Worm (Caenorhabditis elegans): ENCODE data around the gene C04H5.1.
"Not testable (repeated sequence)": the region's sequence is repeated elsewhere in the genome, so short reads cannot be mapped to it uniquely, and the experiment has no call there.

ce11 chrII:14563766-14564370, 29.8 kb downstream of the C04H5.1 start:
- TF ChIP-seq nhr-12 (tag; optimal IDR thresholded peaks at IDR 0.05); ama-1 (optimal IDR thresholded peaks at IDR 0.05); ztf-11 (tag; optimal IDR thresholded peaks at IDR 0.05); mab-5 (tag; optimal IDR thresholded peaks at IDR 0.05); peb-1 (tag; optimal IDR thresholded peaks at IDR 0.05); ztf-4 (tag; optimal IDR thresholded peaks at IDR 0.05); lin-39 (tag; optimal IDR thresholded peaks at IDR 0.05); unc-62 (GFP tag; optimal IDR thresholded peaks at IDR 0.05); nhr-11 (tag; optimal IDR thresholded peaks at IDR 0.05); nhr-237 (tag; optimal IDR thresholded peaks at IDR 0.05); unc-39 (tag; optimal IDR thresholded peaks at IDR 0.05); F13H6.1 (tag; optimal IDR thresholded peaks at IDR 0.05); fos-1 (tag; optimal IDR thresholded peaks at IDR 0.05): not testable (repeated sequence)
- TF ChIP-seq unc-55 (GFP tag; optimal IDR thresholded peaks at IDR 0.05): peak; percentile 23

Data from whole organism, L2 larva.